Worm (Caenorhabditis elegans) whole organism, mixed stage, embryonic: ENCODE data around the gene nhr-31.

Experiments used
- cnd-1 ChIP-seq: fragments of 200-800 bp; sonication (Bioruptor generic); optimal IDR thresholded peaks from 2 replicates; lab custom pipeline; 2018; ENCODE audit warnings: mild to moderate bottlenecking, missing genetic modification characterization, missing compliant biosample characterization
- elt-1 ChIP-seq: sonication (generic microtip); optimal IDR thresholded peaks from 2 replicates; lab custom pipeline; 2017; ENCODE audit warnings: missing genetic modification characterization, mild to moderate bottlenecking, missing compliant biosample characterization, antibody characterized with exemption, moderate library complexity, borderline replicate concordance; ENCODE audit not compliant: insufficient read depth
- mep-1 ChIP-seq: fragments of 150-350 bp; optimal IDR thresholded peaks from 2 replicates; lab custom pipeline; 2017; ENCODE audit warnings: missing biosample characterization, missing genetic modification reagents, missing genetic modification characterization, inconsistent platforms
- nhr-237 ChIP-seq: fragments of 150-350 bp; optimal IDR thresholded peaks from 2 replicates; lab custom pipeline; 2014; ENCODE audit warnings: missing biosample characterization, missing genetic modification characterization
- sem-2 ChIP-seq: fragments of 200-800 bp; sonication (Bioruptor generic); optimal IDR thresholded peaks from 2 replicates; lab custom pipeline; 2018; ENCODE audit warnings: mild to moderate bottlenecking, missing genetic modification characterization, missing compliant biosample characterization
- sptf-1 ChIP-seq: sonication (generic microtip); optimal IDR thresholded peaks from 2 replicates; lab custom pipeline; 2017; ENCODE audit warnings: mild to moderate bottlenecking, missing genetic modification characterization, moderate library complexity, missing compliant biosample characterization

ce11 chrIV:7985737-7986136, 43.6 kb downstream of the nhr-31 start:
- no peak for TF ChIP-seq nhr-237 (tag; lab: Kevin White, UChicago)
- no peak for TF ChIP-seq mep-1 (tag; lab: Kevin White, UChicago)
- TF ChIP-seq sptf-1 (tag; lab: Kevin White, UChicago) = no peak
- TF ChIP-seq elt-1 = no peak
- no peak for TF ChIP-seq sem-2 (GFP tag; lab: Kevin White, UChicago)
- TF ChIP-seq cnd-1 (tag; lab: Kevin White, UChicago) = no peak
